Fruit fly (Drosophila melanogaster) whole organism, embryonic: ENCODE results near the gene Cipc.

ENCODE experiments used
- B-H1 ChIP-seq: fragments of 200-800 bp; sonication (Bioruptor generic); IDR thresholded peaks from 3 replicates; pipeline ENCODE4 v1.3.6; 2022; ENCODE audit warnings: missing biosample characterization, missing genetic modification characterization
- Bdp1 ChIP-seq: fragments of 200-800 bp; sonication (Bioruptor generic); optimal IDR thresholded peaks from 3 replicates; lab custom pipeline; 2016; ENCODE audit warnings: missing biosample characterization, missing genetic modification characterization
- CG11398 ChIP-seq: fragments of 200-800 bp; sonication (Bioruptor generic); optimal IDR thresholded peaks from 2 replicates; lab custom pipeline; 2016; ENCODE audit warnings: missing biosample characterization, missing genetic modification characterization
- CG11695 ChIP-seq: fragments of 200-800 bp; sonication (Bioruptor generic); IDR thresholded peaks from 3 replicates; pipeline ENCODE4 v1.3.6; 2022; ENCODE audit warnings: missing biosample characterization, missing genetic modification characterization
- CG12744 ChIP-seq: fragments of 200-800 bp; sonication (Bioruptor generic); optimal IDR thresholded peaks from 2 replicates; lab custom pipeline; 2016; ENCODE audit warnings: missing biosample characterization, missing genetic modification characterization
- CG15269 ChIP-seq: fragments of 200-800 bp; sonication (Bioruptor generic); optimal IDR thresholded peaks from 2 replicates; lab custom pipeline; 2018; ENCODE audit warnings: missing biosample characterization, mild to moderate bottlenecking, missing genetic modification characterization, moderate library complexity
- CG17361 ChIP-seq: fragments of 200-800 bp; sonication (Bioruptor generic); IDR thresholded peaks from 3 replicates; pipeline ENCODE4 v1.3.6; 2022; ENCODE audit warnings: missing biosample characterization, missing genetic modification characterization
- CG17912 ChIP-seq: fragments of 200-800 bp; sonication (Bioruptor generic); optimal IDR thresholded peaks from 2 replicates; lab custom pipeline; 2018; ENCODE audit warnings: missing biosample characterization, mild to moderate bottlenecking, missing genetic modification characterization
- CG31388 ChIP-seq: fragments of 200-800 bp; sonication (Bioruptor generic); optimal IDR thresholded peaks from 2 replicates; lab custom pipeline; 2016; ENCODE audit warnings: missing biosample characterization, missing genetic modification characterization
- CG31441 ChIP-seq: fragments of 200-800 bp; sonication (Bioruptor generic); IDR thresholded peaks from 2 replicates; pipeline ENCODE4 v1.3.6; 2022; ENCODE audit warnings: missing biosample characterization, missing genetic modification characterization
- CG33213 ChIP-seq: fragments of 200-800 bp; sonication (Bioruptor generic); optimal IDR thresholded peaks from 3 replicates; lab custom pipeline; 2016; ENCODE audit warnings: missing biosample characterization, missing genetic modification characterization
- CG5953 ChIP-seq: fragments of 200-800 bp; sonication (Bioruptor generic); IDR thresholded peaks from 2 replicates; pipeline ENCODE4 v1.3.6; 2022; ENCODE audit warnings: missing biosample characterization, missing genetic modification characterization
- CG6272 ChIP-seq: fragments of 200-800 bp; sonication (Bioruptor generic); IDR thresholded peaks from 2 replicates; pipeline ENCODE4 v1.3.6; 2022; ENCODE audit warnings: missing biosample characterization, missing genetic modification characterization
- CG6854 ChIP-seq: fragments of 200-800 bp; sonication (Bioruptor generic); optimal IDR thresholded peaks from 3 replicates; lab custom pipeline; 2017; ENCODE audit warnings: missing biosample characterization, mild to moderate bottlenecking, missing genetic modification characterization
- CG7357 ChIP-seq: fragments of 200-800 bp; sonication (Bioruptor generic); IDR thresholded peaks from 3 replicates; pipeline ENCODE4 v1.3.6; 2022; ENCODE audit warnings: missing biosample characterization, missing genetic modification characterization
- CG7372 ChIP-seq: fragments of 200-800 bp; sonication (Bioruptor generic); IDR thresholded peaks from 2 replicates; pipeline ENCODE4 v1.3.6; 2022; ENCODE audit warnings: missing biosample characterization, missing genetic modification characterization
- CG7556 ChIP-seq: fragments of 200-800 bp; sonication (Bioruptor generic); optimal IDR thresholded peaks from 2 replicates; lab custom pipeline; 2017; ENCODE audit warnings: missing biosample characterization, mild to moderate bottlenecking, missing genetic modification characterization
- CG8290 ChIP-seq, 3 experiments: fragments of 200-800 bp; sonication (Bioruptor generic); optimal IDR thresholded peaks; 2 replicates each; lab custom pipeline; 2016 to 2019; ENCODE audit warnings: missing biosample characterization in 3 of 3, missing genetic modification characterization in 3 of 3, mild to moderate bottlenecking in 2 of 3, moderate library complexity in 1 of 3
- Chrac-16 ChIP-seq: fragments of 200-800 bp; sonication (Bioruptor generic); optimal IDR thresholded peaks from 3 replicates; lab custom pipeline; 2016; ENCODE audit warnings: missing biosample characterization, missing genetic modification characterization
- CoRest ChIP-seq: fragments of 200-800 bp; sonication (Bioruptor generic); optimal IDR thresholded peaks from 3 replicates; lab custom pipeline; 2018; ENCODE audit warnings: missing biosample characterization, mild to moderate bottlenecking, missing genetic modification characterization, moderate library complexity
- Dbx ChIP-seq: fragments of 200-800 bp; sonication (Bioruptor generic); IDR thresholded peaks from 3 replicates; pipeline ENCODE4 v1.3.6; 2022; ENCODE audit warnings: missing biosample characterization, missing genetic modification characterization
- Dref ChIP-seq: fragments of 200-800 bp; sonication (Bioruptor generic); IDR thresholded peaks from 2 replicates; pipeline ENCODE4 v1.3.6; 2022; ENCODE audit warnings: missing biosample characterization, missing genetic modification characterization
- E2f1 ChIP-seq: fragments of 200-800 bp; sonication (Bioruptor generic); IDR thresholded peaks from 2 replicates; pipeline ENCODE4 v1.3.6; 2022; ENCODE audit warnings: missing biosample characterization, missing genetic modification characterization
- Elba2 ChIP-seq: fragments of 200-800 bp; sonication (Bioruptor generic); optimal IDR thresholded peaks from 3 replicates; lab custom pipeline; 2016; ENCODE audit warnings: missing biosample characterization, missing genetic modification characterization
- Fer3 ChIP-seq: fragments of 200-800 bp; sonication (Bioruptor generic); optimal IDR thresholded peaks from 2 replicates; lab custom pipeline; 2018; ENCODE audit warnings: missing biosample characterization, mild to moderate bottlenecking, missing genetic modification characterization, moderate library complexity
- Lpt ChIP-seq: fragments of >200 bp; optimal IDR thresholded peaks from 2 replicates; lab custom pipeline; 2018; ENCODE audit warnings: missing biosample characterization, missing genetic modification characterization
- Med ChIP-seq: fragments of 200-800 bp; sonication (Bioruptor generic); peaks from one replicate; lab custom pipeline; 2016; ENCODE audit warnings: missing biosample characterization, missing genetic modification characterization, mild to moderate bottlenecking, inconsistent platforms, moderate library complexity
- Mrtf ChIP-seq: fragments of 200-800 bp; sonication (Bioruptor generic); IDR thresholded peaks from 3 replicates; pipeline ENCODE4 v1.3.6; 2022; ENCODE audit warnings: missing biosample characterization, missing genetic modification characterization
- Neu2 ChIP-seq: fragments of 200-800 bp; sonication (Bioruptor generic); optimal IDR thresholded peaks from 3 replicates; lab custom pipeline; 2016; ENCODE audit warnings: missing biosample characterization, missing genetic modification characterization, borderline replicate concordance
- Nf-YC ChIP-seq: fragments of 200-800 bp; optimal IDR thresholded peaks from 3 replicates; lab custom pipeline; 2019; ENCODE audit warnings: missing biosample characterization, mild to moderate bottlenecking, missing genetic modification characterization, moderate library complexity
- Rfx ChIP-seq: fragments of 200-800 bp; sonication (Bioruptor generic); IDR thresholded peaks from 2 replicates; pipeline ENCODE4 v1.3.6; 2022; ENCODE audit warnings: missing biosample characterization, missing genetic modification characterization
- Sin3A ChIP-seq: fragments of >200 bp; optimal IDR thresholded peaks from 2 replicates; lab custom pipeline; 2018
- Trl ChIP-seq, 3 experiments: fragments of >200 bp in 2 of 3; fragments of 200-800 bp in 1 of 3; sonication (Bioruptor generic) in 1 of 3; optimal IDR thresholded peaks; 2 replicates in 1 of 3; 3 replicates in 2 of 3; lab custom pipeline; 2016 to 2017; ENCODE audit warnings: missing biosample characterization in 1 of 3, missing genetic modification characterization in 1 of 3
- ab ChIP-seq: fragments of 200-800 bp; sonication (Bioruptor generic); optimal IDR thresholded peaks from 2 replicates; lab custom pipeline; 2016; ENCODE audit warnings: missing biosample characterization, missing genetic modification characterization
- ci ChIP-seq: fragments of 200-800 bp; sonication (Bioruptor generic); IDR thresholded peaks from 3 replicates; pipeline ENCODE4 v1.3.6; 2022; ENCODE audit warnings: missing biosample characterization, missing genetic modification characterization
- danr ChIP-seq: fragments of 200-800 bp; sonication (Bioruptor generic); IDR thresholded peaks from 2 replicates; pipeline ENCODE4 v1.3.6; 2022; ENCODE audit warnings: missing biosample characterization, missing genetic modification characterization
- disco-r ChIP-seq: fragments of 200-800 bp; sonication (Bioruptor generic); optimal IDR thresholded peaks from 2 replicates; lab custom pipeline; 2016; ENCODE audit warnings: missing biosample characterization, missing genetic modification characterization
- en ChIP-seq: fragments of 200-800 bp; sonication (Bioruptor generic); optimal IDR thresholded peaks from 2 replicates; lab custom pipeline; 2016; ENCODE audit warnings: missing biosample characterization, missing genetic modification characterization
- esg ChIP-seq: fragments of 200-800 bp; sonication (Bioruptor generic); conservative IDR thresholded peaks from 2 replicates; pipeline ENCODE4 v1.3.6; 2022; ENCODE audit warnings: missing biosample characterization, missing genetic modification characterization
- ewg ChIP-seq: fragments of 200-800 bp; sonication (Bioruptor generic); optimal IDR thresholded peaks from 3 replicates; lab custom pipeline; 2017; ENCODE audit warnings: mild to moderate bottlenecking, missing biosample characterization, missing genetic modification reagents, missing genetic modification characterization
- fd3F ChIP-seq: fragments of 200-800 bp; sonication (Bioruptor generic); optimal IDR thresholded peaks from 2 replicates; lab custom pipeline; 2018; ENCODE audit warnings: missing biosample characterization, mild to moderate bottlenecking, missing genetic modification characterization, moderate library complexity
- fd96Cb ChIP-seq: fragments of 200-800 bp; sonication (Bioruptor generic); optimal IDR thresholded peaks from 2 replicates; lab custom pipeline; 2018; ENCODE audit warnings: missing biosample characterization, mild to moderate bottlenecking, missing genetic modification characterization, moderate library complexity
- gsb-n ChIP-seq: fragments of 200-800 bp; sonication (Bioruptor generic); optimal IDR thresholded peaks from 3 replicates; lab custom pipeline; 2018; ENCODE audit warnings: missing biosample characterization, mild to moderate bottlenecking, missing genetic modification characterization
- klu ChIP-seq: fragments of 200-800 bp; sonication (Bioruptor generic); IDR thresholded peaks from 2 replicates; pipeline ENCODE4 v1.3.6; 2022; ENCODE audit warnings: missing biosample characterization, missing genetic modification characterization
- kni ChIP-seq: fragments of 200-800 bp; sonication (Bioruptor generic); optimal IDR thresholded peaks from 3 replicates; lab custom pipeline; 2017; ENCODE audit warnings: mild to moderate bottlenecking, missing biosample characterization, missing genetic modification reagents, missing genetic modification characterization
- lilli ChIP-seq: fragments of 200-800 bp; sonication (Bioruptor generic); optimal IDR thresholded peaks from 3 replicates; lab custom pipeline; 2016; ENCODE audit warnings: missing biosample characterization, missing genetic modification characterization
- oc ChIP-seq: fragments of 200-800 bp; sonication (Bioruptor generic); optimal IDR thresholded peaks from 2 replicates; lab custom pipeline; 2018; ENCODE audit warnings: missing biosample characterization, mild to moderate bottlenecking, missing genetic modification characterization, moderate library complexity
- otp ChIP-seq: fragments of 200-800 bp; sonication (Bioruptor generic); IDR thresholded peaks from 3 replicates; pipeline ENCODE4, ENCODE4 v1.3.6; 2022; ENCODE audit warnings: missing biosample characterization, missing genetic modification characterization
- psq ChIP-seq: fragments of 200-800 bp; sonication (Bioruptor generic); optimal IDR thresholded peaks from 2 replicates; lab custom pipeline; 2017; ENCODE audit warnings: missing biosample characterization, missing genetic modification characterization
- stwl ChIP-seq: fragments of 200-800 bp; sonication (Bioruptor generic); optimal IDR thresholded peaks from 3 replicates; lab custom pipeline; 2018; ENCODE audit warnings: missing biosample characterization, mild to moderate bottlenecking, missing genetic modification characterization, moderate library complexity
- usp ChIP-seq: fragments of >200 bp; optimal IDR thresholded peaks from 2 replicates; lab custom pipeline; 2017; ENCODE audit warnings: missing biosample characterization, missing genetic modification characterization
- zfh1 ChIP-seq: fragments of 200-800 bp; sonication (Bioruptor generic); IDR thresholded peaks from 3 replicates; pipeline ENCODE4 v1.3.6; 2022; ENCODE audit warnings: missing biosample characterization, missing genetic modification characterization

Cipc gene

dm6 chr3R:26099238-26099637 lies 7.4 kb upstream of the Cipc start (continued):
- TF ChIP-seq Med (GFP tag; lab: Kevin White, UChicago) (peak; percentile 81), zfh1 (GFP tag; lab: Robert Waterston, UW) (no peak), ci (GFP tag; lab: Robert Waterston, UW) (no peak), CG12744 (GFP tag; lab: Kevin White, UChicago) (no peak), Fer3 (tag; lab: Kevin White, UChicago) (no peak), danr (GFP tag; lab: Robert Waterston, UW) (no peak), CG17912 (no peak), CG7357 (GFP tag; lab: Robert Waterston, UW) (no peak), CG7556 (GFP tag; lab: Kevin White, UChicago) (no peak), Rfx (GFP tag; lab: Robert Waterston, UW) (peak; percentile 6; the same call in 1 of the 2 replicates), usp (GFP tag; lab: Kevin White, UChicago) (no peak), lilli (GFP tag; lab: Kevin White, UChicago) (peak; percentile 46), Chrac-16 (GFP tag; lab: Kevin White, UChicago) (no peak), Elba2 (GFP tag; lab: Kevin White, UChicago) (no peak), fd96Cb (tag; lab: Kevin White, UChicago) (no peak), ewg (GFP tag; lab: Kevin White, UChicago) (no peak), CG5953 (no peak), ab (peak; percentile 7), oc (tag; lab: Kevin White, UChicago) (peak; percentile 5), CG31388 (GFP tag; lab: Kevin White, UChicago) (no peak), CG11695 (no peak), CG17361 (GFP tag; lab: Robert Waterston, UW) (peak; percentile 14; the same call in 1 of the 3 replicates), disco-r (peak; percentile 20), psq (GFP tag; lab: Kevin White, UChicago) (no peak), E2f1 (GFP tag; lab: Robert Waterston, UW) (no peak), B-H1 (GFP tag; lab: Robert Waterston, UW) (no peak), Lpt (GFP tag; lab: Kevin White, UChicago) (no peak), gsb-n (tag; lab: Kevin White, UChicago) (no peak), Trl (optimal IDR thresholded peaks at IDR 0.05; lab: Kevin White, UChicago) (peak in 1 of 2 experiments; percentile 22), Trl (GFP tag; optimal IDR thresholded peaks at IDR 0.05; lab: Kevin White, UChicago) (no peak), Mrtf (no peak), CG15269 (tag; lab: Kevin White, UChicago) (no peak), CG31441 (GFP tag; lab: Robert Waterston, UW) (peak; percentile 7; the same call in 1 of the 2 replicates), kni (GFP tag; lab: Kevin White, UChicago) (peak; percentile 23), CG7372 (GFP tag; lab: Robert Waterston, UW) (0 out of 2 replicates have a peak, but pooled peaks have one; percentile 0), CG8290 (GFP tag; optimal IDR thresholded peaks at IDR 0.05; lab: Kevin White, UChicago) (no peak), CG8290 (tag; optimal IDR thresholded peaks at IDR 0.05; lab: Kevin White, UChicago) (peak in 1 of 2 experiments; percentile 40), Dref (no peak), Neu2 (GFP tag; lab: Kevin White, UChicago) (no peak), esg (GFP tag; lab: Robert Waterston, UW) (0 out of 2 replicates have a peak, but pooled peaks have one; percentile 4), CG33213 (GFP tag; lab: Kevin White, UChicago) (peak; percentile 5), Sin3A (lab: Kevin White, UChicago) (no peak), Nf-YC (tag; lab: Kevin White, UChicago) (peak; percentile 99), klu (no peak), en (no peak), Dbx (GFP tag; lab: Robert Waterston, UW) (no peak), otp (no peak), CG6854 (GFP tag; lab: Kevin White, UChicago) (no peak), fd3F (GFP tag; lab: Kevin White, UChicago) (no peak), Bdp1 (GFP tag; lab: Kevin White, UChicago) (no peak), stwl (tag; lab: Kevin White, UChicago) (no peak), CoRest (no peak), CG11398 (no peak), CG6272 (no peak)
